Worm (Caenorhabditis elegans): ENCODE data around the gene str-1.
A peak's percentile ranks its signal among the peaks of the same experiment; 100 is the strongest.

str-1 gene

DNA sequence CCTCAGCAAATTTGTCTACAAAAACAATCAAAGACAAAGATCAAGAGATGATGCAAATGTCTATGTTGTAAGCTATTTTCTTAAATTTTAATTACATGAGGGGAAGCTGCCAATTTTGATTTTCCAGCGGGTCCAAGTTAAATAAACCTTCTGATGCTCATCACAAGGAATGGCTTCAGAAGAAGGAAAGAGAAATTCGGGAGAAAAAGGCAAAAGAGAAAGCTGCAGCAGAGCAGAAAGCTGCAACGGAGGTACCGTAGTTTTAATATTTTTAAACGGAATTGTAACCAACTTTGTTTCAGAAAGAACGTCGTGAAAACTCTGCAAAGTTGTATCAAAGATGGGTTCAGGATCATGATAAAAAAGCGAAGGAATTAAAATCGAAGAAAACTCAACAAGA lies 15.4 kb upstream of the str-1 start:
- TF ChIP-seq tbx-8 (GFP tag; optimal IDR thresholded peaks at IDR 0.05) (no peak), pha-4 (tag; optimal IDR thresholded peaks at IDR 0.05) (no peak), blmp-1 (tag; optimal IDR thresholded peaks at IDR 0.05) (no peak), sptf-1 (tag; optimal IDR thresholded peaks at IDR 0.05) (no peak)

ce11 chrIV:7159586-7159985 lies 14.0 kb upstream of the str-1 start:
- TF ChIP-seq hlh-1 (tag; optimal IDR thresholded peaks at IDR 0.05) (no peak), elt-1 (tag; optimal IDR thresholded peaks at IDR 0.05; ENCODE audit: borderline replicate concordance, insufficient read depth) (no peak), ceh-39 (tag; optimal IDR thresholded peaks at IDR 0.05) (no peak), ces-1 (GFP tag; optimal IDR thresholded peaks at IDR 0.05) (no peak), zip-8 (tag; optimal IDR thresholded peaks at IDR 0.05) (no peak), elt-3 (tag; optimal IDR thresholded peaks at IDR 0.05) (no peak), unc-39 (tag; optimal IDR thresholded peaks at IDR 0.05) (no peak), snpc-4 (tag; optimal IDR thresholded peaks at IDR 0.05) (no peak), drap-1 (GFP tag; optimal IDR thresholded peaks at IDR 0.05) (no peak), nhr-12 (tag; optimal IDR thresholded peaks at IDR 0.05) (no peak), nhr-76 (tag; optimal IDR thresholded peaks at IDR 0.05) (no peak), blmp-1 (tag; optimal IDR thresholded peaks at IDR 0.05) (no peak), lin-32 (GFP tag; optimal IDR thresholded peaks at IDR 0.05) (no peak), tbx-8 (GFP tag; optimal IDR thresholded peaks at IDR 0.05) (no peak), cnd-1 (tag; optimal IDR thresholded peaks at IDR 0.05) (no peak), ceh-83 (GFP tag; optimal IDR thresholded peaks at IDR 0.05) (no peak), mep-1 (tag; optimal IDR thresholded peaks at IDR 0.05) (no peak), mls-2 (tag; optimal IDR thresholded peaks at IDR 0.05) (no peak), lsy-2 (tag; optimal IDR thresholded peaks at IDR 0.05) (no peak), ztf-11 (tag; optimal IDR thresholded peaks at IDR 0.05) (no peak)

- TF ChIP-seq snpc-4 (tag; optimal IDR thresholded peaks at IDR 0.05) (no peak), ham-2 (GFP tag; optimal IDR thresholded peaks at IDR 0.05) (no peak), elt-3 (tag; optimal IDR thresholded peaks at IDR 0.05) (peak; percentile 10), lsy-2 (tag; optimal IDR thresholded peaks at IDR 0.05) (peak; percentile 33)
Observed at ce11 chrIV:7165723-7166122, 7.9 kb upstream of the str-1 start, which contains the start of gene rpc-1. Gene rpc-1 (minus strand): TSS chrIV:7165748.

- TF ChIP-seq zip-8 (tag; optimal IDR thresholded peaks at IDR 0.05) (no peak), pha-4 (tag; optimal IDR thresholded peaks at IDR 0.05) (no peak), elt-3 (tag; optimal IDR thresholded peaks at IDR 0.05) (no peak), sptf-1 (tag; optimal IDR thresholded peaks at IDR 0.05) (no peak), nhr-2 (tag; optimal IDR thresholded peaks at IDR 0.05) (no peak), ham-2 (GFP tag; optimal IDR thresholded peaks at IDR 0.05) (no peak), M03D4.4 (tag; optimal IDR thresholded peaks at IDR 0.05) (no peak), elt-1 (tag; optimal IDR thresholded peaks at IDR 0.05; ENCODE audit: borderline replicate concordance, insufficient read depth) (no peak), mab-5 (tag; optimal IDR thresholded peaks at IDR 0.05) (no peak), tbx-8 (GFP tag; optimal IDR thresholded peaks at IDR 0.05) (no peak), lsy-2 (tag; optimal IDR thresholded peaks at IDR 0.05) (no peak), nhr-237 (tag; optimal IDR thresholded peaks at IDR 0.05) (no peak), mep-1 (tag; optimal IDR thresholded peaks at IDR 0.05) (no peak), ceh-83 (GFP tag; optimal IDR thresholded peaks at IDR 0.05) (no peak), blmp-1 (tag; optimal IDR thresholded peaks at IDR 0.05) (no peak), lin-32 (GFP tag; optimal IDR thresholded peaks at IDR 0.05) (no peak), sem-2 (GFP tag; optimal IDR thresholded peaks at IDR 0.05) (no peak), ceh-43 (GFP tag; optimal IDR thresholded peaks at IDR 0.05) (no peak)
Observed at ce11 chrIV:7166553-7166952, 7.0 kb upstream of the str-1 start, which contains the start of gene C42D4.18. Gene C42D4.18 (plus strand): TSS chrIV:7166783.

DNA sequence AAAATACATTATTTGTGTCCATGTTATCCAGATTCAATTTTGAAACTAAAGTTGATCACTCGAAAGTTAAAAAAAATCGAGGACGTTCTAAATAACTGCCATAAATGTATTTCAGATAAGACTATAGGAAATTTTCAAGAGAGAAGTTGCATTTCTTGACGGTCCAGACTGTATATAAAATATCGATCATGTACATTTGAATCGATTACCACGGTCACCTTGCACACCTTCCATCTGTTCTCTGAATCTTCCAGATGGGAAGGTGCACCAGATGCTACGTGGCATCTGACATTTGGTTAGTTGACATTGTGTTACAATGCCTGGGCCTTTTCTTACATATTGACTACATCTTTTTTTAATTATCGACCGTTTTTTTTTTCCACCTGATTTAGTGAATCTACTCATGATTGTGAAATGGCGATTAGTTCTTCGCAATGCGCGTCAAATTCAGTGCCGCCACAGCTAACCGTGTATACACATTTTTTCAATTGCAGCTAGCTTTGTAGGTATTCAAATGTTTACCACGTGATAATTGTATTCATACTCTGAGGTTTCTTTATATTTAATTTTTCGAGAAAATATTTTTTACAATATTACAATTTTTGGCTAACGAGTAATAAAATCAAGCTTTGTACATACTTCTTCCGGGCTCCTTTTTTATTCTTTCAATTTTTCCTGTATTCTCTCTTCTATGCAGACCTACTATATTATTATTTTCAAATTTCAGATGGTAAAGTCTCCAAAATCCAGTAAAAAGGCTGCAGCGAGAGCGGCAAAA lies 5.4 kb upstream of the str-1 start, which contains the start of gene skr-16:
skr-16 (plus strand) TSS at position 728 of the 778 bp plus-strand sequence.
- TF ChIP-seq lsy-2 (tag; optimal IDR thresholded peaks at IDR 0.05) (peak; percentile 29), cnd-1 (tag; optimal IDR thresholded peaks at IDR 0.05) (peak; percentile 55), ceh-39 (tag; optimal IDR thresholded peaks at IDR 0.05) (peak; percentile 56), nhr-28 (tag; optimal IDR thresholded peaks at IDR 0.05) (no peak), lin-13 (tag; optimal IDR thresholded peaks at IDR 0.05) (peak; percentile 4)

Measured in whole organism, mixed stage, embryonic.